Worm (Caenorhabditis elegans) whole organism, L2 larva: ENCODE results near the gene swd-2.1.

Experiments
- C34F6.9 ChIP-seq: fragments of 150-350 bp; optimal IDR thresholded peaks from 2 replicates; lab custom pipeline; 2014; ENCODE audit warnings: missing biosample characterization, missing genetic modification characterization
- aly-2 ChIP-seq: fragments of 150-350 bp; optimal IDR thresholded peaks from 2 replicates; lab custom pipeline; 2014; ENCODE audit warnings: missing biosample characterization, missing genetic modification characterization
- ama-1 ChIP-seq: fragments of 150-350 bp; optimal IDR thresholded peaks from 2 replicates; lab custom pipeline; 2018; ENCODE audit warnings: inconsistent platforms
- blmp-1 ChIP-seq: sonication (generic microtip); optimal IDR thresholded peaks from 2 replicates; lab custom pipeline; 2017; ENCODE audit warnings: missing genetic modification characterization, mild to moderate bottlenecking, missing compliant biosample characterization, antibody characterized with exemption, moderate library complexity; ENCODE audit not compliant: insufficient read depth
- lin-39 ChIP-seq: fragments of 150-350 bp; optimal IDR thresholded peaks from 2 replicates; lab custom pipeline; 2014; ENCODE audit warnings: missing biosample characterization, missing genetic modification reagents, missing genetic modification characterization
- lsy-2 ChIP-seq, 2 experiments: fragments of 150-350 bp in 1 of 2; sonication (generic microtip) in 1 of 2; optimal IDR thresholded peaks; 2 replicates each; lab custom pipeline; 2014 to 2017; ENCODE audit warnings: missing biosample characterization in 2 of 2, missing genetic modification characterization in 2 of 2
- nhr-12 ChIP-seq: fragments of 150-350 bp; optimal IDR thresholded peaks from 2 replicates; lab custom pipeline; 2014; ENCODE audit warnings: missing biosample characterization, missing genetic modification characterization
- nhr-25 ChIP-seq: fragments of 150-350 bp; sonication (generic microtip); optimal IDR thresholded peaks from 3 replicates; lab custom pipeline; 2014; ENCODE audit warnings: missing biosample characterization, missing genetic modification characterization
- unc-55 ChIP-seq: fragments of 150-350 bp; sonication (generic microtip); optimal IDR thresholded peaks from 3 replicates; lab custom pipeline; 2014; ENCODE audit warnings: missing biosample characterization, missing genetic modification reagents, missing genetic modification characterization
- unc-62 ChIP-seq: fragments of 150-350 bp; optimal IDR thresholded peaks from 2 replicates; lab custom pipeline; 2014; ENCODE audit warnings: missing biosample characterization, missing genetic modification reagents, missing genetic modification characterization

DNA sequence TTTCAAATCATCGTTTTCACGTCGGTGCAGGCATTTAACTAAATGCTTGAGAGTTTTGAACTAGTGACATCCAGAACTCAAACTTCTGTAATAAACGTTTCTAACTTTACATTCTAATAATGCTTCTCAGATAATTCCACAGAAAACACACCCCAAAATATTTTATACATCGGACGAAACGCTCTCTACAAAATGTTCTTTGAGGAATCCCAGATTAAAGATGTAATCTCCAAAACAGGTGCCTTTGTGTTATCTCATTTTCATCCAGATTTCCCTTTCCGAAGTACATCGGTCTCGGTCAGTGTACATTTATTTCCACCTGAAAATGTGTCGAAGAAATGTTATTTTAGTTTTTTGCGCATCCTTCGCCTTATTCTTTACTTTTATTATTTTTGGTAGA lies 28.9 kb downstream of the swd-2.1 start, which contains the start of gene C33H5.2:
- no peak for TF ChIP-seq nhr-25
- no peak for TF ChIP-seq ama-1 (lab: Kevin White, UChicago)
- TF ChIP-seq nhr-12, result no peak
- TF ChIP-seq lin-39, result no peak
- no peak for TF ChIP-seq unc-62 (GFP tag; lab: Kevin White, UChicago)
- no peak for TF ChIP-seq aly-2 (tag; lab: Kevin White, UChicago)
- no peak for TF ChIP-seq blmp-1 (tag; lab: Kevin White, UChicago)
- no peak for TF ChIP-seq C34F6.9 (tag; lab: Kevin White, UChicago)
- no peak for TF ChIP-seq unc-55
- no peak for TF ChIP-seq lsy-2 (tag; optimal IDR thresholded peaks at IDR 0.05; lab: Kevin White, UChicago)
